Worm (Caenorhabditis elegans) whole organism, mixed stage, embryonic: Measurements from ENCODE around the gene C15H11.13.

Source experiments
- drap-1 ChIP-seq: fragments of 200-800 bp; sonication (Bioruptor generic); optimal IDR thresholded peaks from 3 replicates; lab custom pipeline; 2018; ENCODE audit warnings: mild to moderate bottlenecking, missing genetic modification characterization, missing compliant biosample characterization
- elt-3 ChIP-seq: fragments of 150-350 bp; optimal IDR thresholded peaks from 2 replicates; lab custom pipeline; 2014; ENCODE audit warnings: missing biosample characterization, missing genetic modification characterization
- flh-1 ChIP-seq: fragments of 200-800 bp; sonication (Bioruptor generic); optimal IDR thresholded peaks from 2 replicates; lab custom pipeline; 2018; ENCODE audit warnings: mild to moderate bottlenecking, missing genetic modification characterization, moderate library complexity, missing compliant biosample characterization
- lin-13 ChIP-seq: fragments of 150-350 bp; optimal IDR thresholded peaks from 2 replicates; lab custom pipeline; 2014; ENCODE audit warnings: missing biosample characterization, missing genetic modification characterization
- mep-1 ChIP-seq: fragments of 150-350 bp; optimal IDR thresholded peaks from 2 replicates; lab custom pipeline; 2017; ENCODE audit warnings: missing biosample characterization, missing genetic modification reagents, missing genetic modification characterization, inconsistent platforms
- nhr-12 ChIP-seq: fragments of 150-350 bp; optimal IDR thresholded peaks from 2 replicates; lab custom pipeline; 2014; ENCODE audit warnings: missing biosample characterization, missing genetic modification characterization
- snpc-4 ChIP-seq: fragments of 150-350 bp; optimal IDR thresholded peaks from 2 replicates; lab custom pipeline; 2014; ENCODE audit warnings: missing biosample characterization, missing genetic modification characterization
- unc-62 ChIP-seq: fragments of 150-350 bp; optimal IDR thresholded peaks from 2 replicates; lab custom pipeline; 2014; ENCODE audit warnings: missing biosample characterization, missing genetic modification reagents, missing genetic modification characterization

DNA sequence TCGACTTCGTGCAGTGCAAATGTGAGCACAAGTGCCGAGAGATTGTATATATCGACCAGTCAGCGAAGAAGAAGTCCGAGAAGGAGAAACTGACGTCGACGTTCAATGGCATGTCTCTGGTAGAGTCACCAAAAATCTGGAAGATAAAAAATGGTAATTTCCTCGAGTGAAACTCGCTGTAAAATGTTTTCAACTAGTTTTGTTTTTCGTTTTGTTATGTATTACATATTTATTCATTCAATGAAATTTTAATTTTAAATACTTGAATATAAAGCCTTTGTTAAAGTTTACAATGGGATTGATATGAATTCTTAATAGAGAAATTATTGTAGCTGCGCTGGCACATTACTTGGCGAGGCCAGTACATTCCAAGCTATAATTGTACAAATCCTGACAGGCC is 25.0 kb downstream of the C15H11.13 start:
- TF ChIP-seq lin-13 (tag; lab: Kevin White, UChicago) (no peak), elt-3 (tag; lab: Kevin White, UChicago) (no peak), flh-1 (GFP tag; lab: Kevin White, UChicago) (no peak), snpc-4 (tag; lab: Kevin White, UChicago) (no peak), drap-1 (GFP tag; lab: Kevin White, UChicago) (no peak), unc-62 (no peak), mep-1 (no peak), nhr-12 (tag; lab: Kevin White, UChicago) (no peak)
